Fruit fly (Drosophila melanogaster) whole organism, embryonic: ENCODE data around the gene slmo.

Experiments
- Bgb ChIP-seq: fragments of 200-800 bp; sonication (Bioruptor generic); IDR thresholded peaks from 2 replicates; pipeline ENCODE4 v1.3.6; 2022; ENCODE audit warnings: missing biosample characterization, missing genetic modification characterization; ENCODE audit not compliant: partially characterized antibody
- CG11247 ChIP-seq: fragments of 200-800 bp; sonication (Bioruptor generic); IDR thresholded peaks from 2 replicates; pipeline ENCODE4 v1.3.6; 2022; ENCODE audit warnings: missing biosample characterization, missing genetic modification characterization
- CG11504 ChIP-seq: fragments of 200-800 bp; sonication (Bioruptor generic); optimal IDR thresholded peaks from 3 replicates; lab custom pipeline; 2019; ENCODE audit warnings: missing biosample characterization, mild to moderate bottlenecking, missing genetic modification characterization, moderate library complexity
- CG1233 ChIP-seq: fragments of 200-800 bp; sonication (Bioruptor generic); optimal IDR thresholded peaks from 4 replicates; lab custom pipeline; 2018; ENCODE audit warnings: missing biosample characterization, mild to moderate bottlenecking, missing genetic modification characterization
- CG12769 ChIP-seq: fragments of 200-800 bp; sonication (Bioruptor generic); optimal IDR thresholded peaks from 2 replicates; lab custom pipeline; 2019; ENCODE audit warnings: missing biosample characterization, mild to moderate bottlenecking, missing genetic modification characterization, moderate library complexity
- CG13296 ChIP-seq: fragments of 200-800 bp; sonication (Bioruptor generic); optimal IDR thresholded peaks from 3 replicates; lab custom pipeline; 2018; ENCODE audit warnings: missing biosample characterization, mild to moderate bottlenecking, missing genetic modification characterization
- CG13775 ChIP-seq: fragments of 200-800 bp; sonication (Bioruptor generic); optimal IDR thresholded peaks from 3 replicates; lab custom pipeline; 2017; ENCODE audit warnings: missing biosample characterization, mild to moderate bottlenecking, missing genetic modification characterization
- CG13894 ChIP-seq: fragments of 200-800 bp; sonication (Bioruptor generic); optimal IDR thresholded peaks from 3 replicates; lab custom pipeline; 2018; ENCODE audit warnings: missing biosample characterization, mild to moderate bottlenecking, missing genetic modification characterization, moderate library complexity
- CG14710 ChIP-seq: fragments of 200-800 bp; sonication (Bioruptor generic); optimal IDR thresholded peaks from 3 replicates; lab custom pipeline; 2019; ENCODE audit warnings: missing biosample characterization, mild to moderate bottlenecking, missing genetic modification characterization, moderate library complexity
- CG15601 ChIP-seq: fragments of 200-800 bp; sonication (Bioruptor generic); optimal IDR thresholded peaks from 3 replicates; lab custom pipeline; 2019; ENCODE audit warnings: missing biosample characterization, mild to moderate bottlenecking, missing genetic modification characterization, moderate library complexity
- CG15696 ChIP-seq: fragments of 200-800 bp; sonication (Bioruptor generic); optimal IDR thresholded peaks from 2 replicates; lab custom pipeline; 2019; ENCODE audit warnings: missing biosample characterization, mild to moderate bottlenecking, missing genetic modification characterization, moderate library complexity
- CG1603 ChIP-seq: fragments of 200-800 bp; sonication (Bioruptor generic); optimal IDR thresholded peaks from 2 replicates; lab custom pipeline; 2019; ENCODE audit warnings: missing biosample characterization, mild to moderate bottlenecking, missing genetic modification characterization, moderate library complexity
- CG17361 ChIP-seq: fragments of 200-800 bp; sonication (Bioruptor generic); IDR thresholded peaks from 3 replicates; pipeline ENCODE4 v1.3.6; 2022; ENCODE audit warnings: missing biosample characterization, missing genetic modification characterization
- CG17568 ChIP-seq: fragments of 200-800 bp; sonication (Bioruptor generic); optimal IDR thresholded peaks from 2 replicates; lab custom pipeline; 2018; ENCODE audit warnings: missing biosample characterization, mild to moderate bottlenecking, missing genetic modification characterization, moderate library complexity
- CG17802 ChIP-seq: fragments of 200-800 bp; sonication (Bioruptor generic); optimal IDR thresholded peaks from 2 replicates; lab custom pipeline; 2018; ENCODE audit warnings: missing biosample characterization, mild to moderate bottlenecking, missing genetic modification characterization, moderate library complexity
- CG2120 ChIP-seq: fragments of 200-800 bp; sonication (Bioruptor generic); optimal IDR thresholded peaks from 3 replicates; lab custom pipeline; 2016; ENCODE audit warnings: missing biosample characterization, missing genetic modification characterization
- CG2712 ChIP-seq: fragments of 200-800 bp; optimal IDR thresholded peaks from 3 replicates; lab custom pipeline; 2019; ENCODE audit warnings: missing biosample characterization, mild to moderate bottlenecking, missing genetic modification characterization, moderate library complexity
- CG30020 ChIP-seq: fragments of 200-800 bp; optimal IDR thresholded peaks from 2 replicates; lab custom pipeline; 2019; ENCODE audit warnings: missing biosample characterization, mild to moderate bottlenecking, missing genetic modification characterization, moderate library complexity
- CG34422 ChIP-seq: fragments of 200-800 bp; sonication (Bioruptor generic); IDR thresholded peaks from 3 replicates; pipeline ENCODE4 v1.3.6; 2022; ENCODE audit warnings: missing biosample characterization, missing genetic modification characterization
- CG4424 ChIP-seq: fragments of 200-800 bp; sonication (Bioruptor generic); optimal IDR thresholded peaks from 3 replicates; lab custom pipeline; 2016; ENCODE audit warnings: missing biosample characterization, missing genetic modification characterization
- CG4820 ChIP-seq: fragments of 200-800 bp; sonication (Bioruptor generic); optimal IDR thresholded peaks from 3 replicates; lab custom pipeline; 2016; ENCODE audit warnings: missing biosample characterization, missing genetic modification characterization
- CTCF ChIP-seq: fragments of 200-800 bp; sonication (Bioruptor generic); optimal IDR thresholded peaks from 2 replicates; lab custom pipeline; 2017; ENCODE audit warnings: missing biosample characterization, mild to moderate bottlenecking, missing genetic modification characterization, moderate library complexity
- Chrac-16 ChIP-seq: fragments of 200-800 bp; sonication (Bioruptor generic); optimal IDR thresholded peaks from 3 replicates; lab custom pipeline; 2016; ENCODE audit warnings: missing biosample characterization, missing genetic modification characterization
- Dad ChIP-seq: fragments of 200-800 bp; sonication (Bioruptor generic); optimal IDR thresholded peaks from 3 replicates; lab custom pipeline; 2016; ENCODE audit warnings: missing biosample characterization, missing genetic modification characterization
- Doc3 ChIP-seq: fragments of 200-800 bp; sonication (Bioruptor generic); IDR thresholded peaks from 3 replicates; pipeline ENCODE4 v1.3.6; 2022; ENCODE audit warnings: missing biosample characterization, missing genetic modification characterization; ENCODE audit not compliant: partially characterized antibody
- Dp ChIP-seq: fragments of 200-800 bp; sonication (Bioruptor generic); optimal IDR thresholded peaks from 2 replicates; lab custom pipeline; 2018; ENCODE audit warnings: missing biosample characterization, mild to moderate bottlenecking, missing genetic modification characterization, moderate library complexity
- Dref ChIP-seq: fragments of 200-800 bp; sonication (Bioruptor generic); IDR thresholded peaks from 2 replicates; pipeline ENCODE4 v1.3.6; 2022; ENCODE audit warnings: missing biosample characterization, missing genetic modification characterization
- HLH54F ChIP-seq: fragments of 200-800 bp; sonication (Bioruptor generic); optimal IDR thresholded peaks from 3 replicates; lab custom pipeline; 2016; ENCODE audit warnings: missing biosample characterization, missing genetic modification characterization
- Hmx ChIP-seq: fragments of 200-800 bp; sonication (Bioruptor generic); optimal IDR thresholded peaks from 2 replicates; lab custom pipeline; 2016; ENCODE audit warnings: missing biosample characterization, missing genetic modification characterization
- Hr39 ChIP-seq: fragments of >200 bp; optimal IDR thresholded peaks from 2 replicates; lab custom pipeline; 2017
- NFAT ChIP-seq: fragments of 200-800 bp; sonication (Bioruptor generic); IDR thresholded peaks from 2 replicates; pipeline ENCODE4 v1.3.6; 2022; ENCODE audit warnings: missing biosample characterization, missing genetic modification characterization
- Oli ChIP-seq: fragments of 200-800 bp; sonication (Bioruptor generic); optimal IDR thresholded peaks from 2 replicates; lab custom pipeline; 2018; ENCODE audit warnings: missing biosample characterization, mild to moderate bottlenecking, missing genetic modification characterization, moderate library complexity
- Sry-β ChIP-seq: fragments of 200-800 bp; sonication (Bioruptor generic); optimal IDR thresholded peaks from 2 replicates; lab custom pipeline; 2018; ENCODE audit warnings: missing biosample characterization, mild to moderate bottlenecking, missing genetic modification characterization, moderate library complexity
- dati ChIP-seq: fragments of 200-800 bp; sonication (Bioruptor generic); IDR thresholded peaks from 2 replicates; pipeline ENCODE4 v1.3.6; 2022; ENCODE audit warnings: missing biosample characterization, missing genetic modification characterization
- dpn ChIP-seq, 2 experiments: fragments of 200-800 bp; sonication (Bioruptor generic); optimal IDR thresholded peaks; 3 replicates each; lab custom pipeline; 2016; ENCODE audit warnings: missing biosample characterization in 2 of 2, missing genetic modification characterization in 2 of 2
- gsb ChIP-seq: fragments of 200-800 bp; sonication (Bioruptor generic); IDR thresholded peaks from 2 replicates; pipeline ENCODE4 v1.3.6; 2022; ENCODE audit warnings: missing biosample characterization, missing genetic modification characterization
- hb ChIP-seq: fragments of 200-800 bp; sonication (Bioruptor generic); IDR thresholded peaks from 3 replicates; pipeline ENCODE4 v1.3.6; 2022; ENCODE audit warnings: missing biosample characterization, missing genetic modification characterization; ENCODE audit not compliant: partially characterized antibody
- hbn ChIP-seq: fragments of 200-800 bp; sonication (Bioruptor generic); IDR thresholded peaks from 2 replicates; pipeline ENCODE4 v1.3.6; 2022; ENCODE audit warnings: missing biosample characterization, missing genetic modification characterization; ENCODE audit not compliant: partially characterized antibody
- hkb ChIP-seq, 2 experiments: fragments of 200-800 bp in 1 of 2; fragments of >200 bp in 1 of 2; sonication (Bioruptor generic) in 1 of 2; IDR thresholded peaks in 1 of 2; optimal IDR thresholded peaks in 1 of 2; 2 replicates each; pipeline versions ENCODE4 v1.3.6 to Lab custom; 2017 to 2022; ENCODE audit warnings: missing biosample characterization in 1 of 2, missing genetic modification characterization in 1 of 2
- hth ChIP-seq: fragments of >200 bp; optimal IDR thresholded peaks from 2 replicates; lab custom pipeline; 2017; ENCODE audit warnings: inconsistent platforms
- luna ChIP-seq: fragments of 200-800 bp; sonication (Bioruptor generic); optimal IDR thresholded peaks from 2 replicates; lab custom pipeline; 2016; ENCODE audit warnings: missing biosample characterization, missing genetic modification characterization
- nmo ChIP-seq: fragments of 200-800 bp; sonication (Bioruptor generic); optimal IDR thresholded peaks from 2 replicates; lab custom pipeline; 2018; ENCODE audit warnings: missing biosample characterization, mild to moderate bottlenecking, missing genetic modification characterization, moderate library complexity
- pfk ChIP-seq: fragments of 200-800 bp; sonication (Bioruptor generic); optimal IDR thresholded peaks from 2 replicates; lab custom pipeline; 2018; ENCODE audit warnings: missing biosample characterization, mild to moderate bottlenecking, missing genetic modification characterization, moderate library complexity
- pita ChIP-seq: fragments of 200-800 bp; sonication (Bioruptor generic); optimal IDR thresholded peaks from 2 replicates; lab custom pipeline; 2017; ENCODE audit warnings: missing biosample characterization, mild to moderate bottlenecking, missing genetic modification characterization
- shn ChIP-seq: fragments of 200-800 bp; sonication (Bioruptor generic); optimal IDR thresholded peaks from 3 replicates; lab custom pipeline; 2016; ENCODE audit warnings: missing biosample characterization, missing genetic modification characterization
- slbo ChIP-seq: fragments of 200-800 bp; sonication (Bioruptor generic); IDR thresholded peaks from 2 replicates; pipeline ENCODE4 v1.3.6; 2022; ENCODE audit warnings: missing biosample characterization, missing genetic modification characterization
- unc-4 ChIP-seq: fragments of 200-800 bp; sonication (Bioruptor generic); IDR thresholded peaks from 2 replicates; pipeline ENCODE4 v1.3.6; 2022; ENCODE audit warnings: missing biosample characterization, missing genetic modification characterization; ENCODE audit not compliant: partially characterized antibody
- vnd ChIP-seq: fragments of 200-800 bp; sonication (Bioruptor generic); IDR thresholded peaks from 3 replicates; pipeline ENCODE4 v1.3.6; 2022; ENCODE audit warnings: missing biosample characterization, missing genetic modification characterization; ENCODE audit not compliant: partially characterized antibody
- wdn ChIP-seq: fragments of 200-800 bp; sonication (Bioruptor generic); IDR thresholded peaks from 2 replicates; pipeline ENCODE4 v1.3.6; 2022; ENCODE audit warnings: missing biosample characterization, missing genetic modification characterization
- zfh1 ChIP-seq: fragments of 200-800 bp; sonication (Bioruptor generic); IDR thresholded peaks from 3 replicates; pipeline ENCODE4 v1.3.6; 2022; ENCODE audit warnings: missing biosample characterization, missing genetic modification characterization

Gene slmo

DNA sequence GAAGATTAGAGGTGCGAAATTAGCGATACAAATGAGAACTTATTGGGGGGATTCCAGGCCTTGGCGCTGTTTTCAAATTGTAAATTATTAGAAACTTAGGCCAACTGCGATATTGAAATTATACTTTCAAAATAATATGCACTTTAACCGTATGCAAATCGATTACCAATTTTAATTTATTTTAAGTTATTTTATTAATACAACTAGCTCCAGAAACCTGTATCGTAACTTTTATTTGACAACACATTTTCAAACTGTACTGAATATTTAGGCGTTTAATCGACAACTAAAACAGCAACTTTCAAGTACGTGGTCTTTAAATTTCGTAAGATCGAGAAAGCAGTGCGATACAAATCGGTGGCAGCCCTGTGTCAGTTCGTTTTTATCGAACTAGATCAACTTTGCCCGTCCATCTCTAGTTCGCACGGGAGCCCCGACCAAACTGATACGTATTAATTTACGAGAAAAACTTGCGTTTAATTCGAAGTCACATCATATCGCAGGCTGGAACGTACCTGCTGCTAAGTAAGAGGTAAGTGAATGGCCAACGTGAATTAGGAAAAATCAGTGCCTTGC lies 22.2 kb upstream of the slmo start, which contains the start of the genes CG9154 and Kr-h2 (continued):
- TF ChIP-seq luna (GFP tag; lab: Kevin White, UChicago) (no peak), CG2712 (tag; lab: Kevin White, UChicago) (peak; percentile 50), hb (GFP tag; lab: Robert Waterston, UW) (peak; percentile 59; the same call in 1 of the 3 replicates), NFAT (GFP tag; lab: Robert Waterston, UW) (no peak), pfk (GFP tag; lab: Kevin White, UChicago) (no peak), CTCF (GFP tag; lab: Kevin White, UChicago) (no peak), hkb (optimal IDR thresholded peaks at IDR 0.05; lab: Kevin White, UChicago) (no peak), hkb (GFP tag; IDR thresholded peaks at IDR 0.05; lab: Robert Waterston, UW) (no peak), Dp (GFP tag; lab: Kevin White, UChicago) (peak; percentile 84), Sry-β (peak; percentile 28), Oli (tag; lab: Kevin White, UChicago) (no peak), CG4424 (GFP tag; lab: Kevin White, UChicago) (peak; percentile 23), CG13894 (tag; lab: Kevin White, UChicago) (peak; percentile 57), CG14710 (tag; lab: Kevin White, UChicago) (peak; percentile 69), Hr39 (lab: Kevin White, UChicago) (no peak), slbo (GFP tag; lab: Robert Waterston, UW) (peak; percentile 31; the same call in 1 of the 2 replicates), CG13775 (GFP tag; lab: Kevin White, UChicago) (peak; percentile 51), CG17802 (tag; lab: Kevin White, UChicago) (peak; percentile 11), zfh1 (GFP tag; lab: Robert Waterston, UW) (no peak), Doc3 (GFP tag; lab: Robert Waterston, UW) (peak; percentile 44; the same call in 2 of the 3 replicates), CG34422 (GFP tag; lab: Robert Waterston, UW) (peak; percentile 11; the same call in 1 of the 3 replicates), HLH54F (peak; percentile 15), hbn (peak; percentile 33; the same call in 1 of the 2 replicates), pita (GFP tag; lab: Kevin White, UChicago) (no peak), CG11247 (GFP tag; lab: Robert Waterston, UW) (no peak), CG17361 (GFP tag; lab: Robert Waterston, UW) (peak; percentile 54), dati (no peak), CG30020 (tag; lab: Kevin White, UChicago) (peak; percentile 34), nmo (peak; percentile 61), Chrac-16 (GFP tag; lab: Kevin White, UChicago) (peak; percentile 3), gsb (no peak), Dad (GFP tag; lab: Kevin White, UChicago) (no peak), vnd (GFP tag; lab: Robert Waterston, UW) (peak; percentile 68), CG2120 (GFP tag; lab: Kevin White, UChicago) (peak; percentile 70), unc-4 (GFP tag; lab: Robert Waterston, UW) (peak; percentile 61), CG15601 (tag; lab: Kevin White, UChicago) (peak; percentile 48), CG1233 (no peak), Dref (peak; percentile 96), CG4820 (peak; percentile 23), CG11504 (tag; lab: Kevin White, UChicago) (peak; percentile 39), CG17568 (GFP tag; lab: Kevin White, UChicago) (no peak), wdn (GFP tag; lab: Robert Waterston, UW) (no peak), CG15696 (tag; lab: Kevin White, UChicago) (peak; percentile 13), CG13296 (GFP tag; lab: Kevin White, UChicago) (peak; percentile 16), shn (GFP tag; lab: Kevin White, UChicago) (peak; percentile 25), dpn (GFP tag; optimal IDR thresholded peaks at IDR 0.05; lab: Kevin White, UChicago) (peak in 1 of 2 experiments; percentile 18), CG1603 (tag; lab: Kevin White, UChicago) (peak; percentile 56), Bgb (peak; percentile 73), hth (no peak), CG12769 (tag; lab: Kevin White, UChicago) (peak; percentile 5), Hmx (no peak)
